Worm (Caenorhabditis elegans) whole organism, late embryonic: Measurements from ENCODE around the gene gly-14.

Experiments used
- C38D4.7 ChIP-seq: fragments of 200-800 bp; sonication (Bioruptor generic); optimal IDR thresholded peaks from 2 replicates; lab custom pipeline; 2018; ENCODE audit warnings: mild to moderate bottlenecking, missing genetic modification characterization, moderate library complexity, missing compliant biosample characterization
- ama-1 ChIP-seq: fragments of 150-350 bp; optimal IDR thresholded peaks from 2 replicates; lab custom pipeline; 2014
- ceh-14 ChIP-seq: sonication (generic microtip); optimal IDR thresholded peaks from 2 replicates; lab custom pipeline; 2016; ENCODE audit warnings: missing genotype, missing genetic modification characterization, missing compliant biosample characterization
- elt-4 ChIP-seq: sonication (generic microtip); optimal IDR thresholded peaks from 2 replicates; lab custom pipeline; 2016; ENCODE audit warnings: missing genetic modification characterization, missing compliant biosample characterization
- fkh-10 ChIP-seq: fragments of 150-350 bp; optimal IDR thresholded peaks from 2 replicates; lab custom pipeline; 2014; ENCODE audit warnings: missing biosample characterization, missing genetic modification reagents, missing genetic modification characterization
- hlh-8 ChIP-seq: sonication (generic microtip); optimal IDR thresholded peaks from 2 replicates; lab custom pipeline; 2016; ENCODE audit warnings: missing genotype, missing genetic modification characterization, missing compliant biosample characterization
- lin-11 ChIP-seq: fragments of 200-800 bp; sonication (Bioruptor generic); optimal IDR thresholded peaks from 2 replicates; lab custom pipeline; 2018; ENCODE audit warnings: mild to moderate bottlenecking, missing genetic modification characterization, missing compliant biosample characterization
- mec-3 ChIP-seq: sonication (generic microtip); optimal IDR thresholded peaks from 2 replicates; lab custom pipeline; 2016; ENCODE audit warnings: borderline replicate concordance, missing genetic modification characterization, missing compliant biosample characterization
- nhr-11 ChIP-seq: fragments of 150-350 bp; optimal IDR thresholded peaks from 2 replicates; lab custom pipeline; 2014; ENCODE audit warnings: missing biosample characterization, missing genetic modification characterization
- pax-1 ChIP-seq: fragments of 150-350 bp; optimal IDR thresholded peaks from 2 replicates; lab custom pipeline; 2014; ENCODE audit warnings: missing biosample characterization, missing genetic modification characterization
- ref-2 ChIP-seq: sonication (generic microtip); optimal IDR thresholded peaks from 2 replicates; lab custom pipeline; 2016; ENCODE audit warnings: missing genetic modification characterization, missing compliant biosample characterization
- ttx-3 ChIP-seq: sonication (generic microtip); optimal IDR thresholded peaks from 2 replicates; lab custom pipeline; 2016; ENCODE audit warnings: missing genetic modification reagents, missing genetic modification characterization, missing compliant biosample characterization
- unc-55 ChIP-seq: sonication (generic microtip); optimal IDR thresholded peaks from 2 replicates; lab custom pipeline; 2017; ENCODE audit warnings: missing biosample characterization, missing genetic modification reagents, missing genetic modification characterization
- unc-86 ChIP-seq: sonication (generic microtip); optimal IDR thresholded peaks from 2 replicates; lab custom pipeline; 2016; ENCODE audit warnings: missing genetic modification characterization, missing compliant biosample characterization

DNA sequence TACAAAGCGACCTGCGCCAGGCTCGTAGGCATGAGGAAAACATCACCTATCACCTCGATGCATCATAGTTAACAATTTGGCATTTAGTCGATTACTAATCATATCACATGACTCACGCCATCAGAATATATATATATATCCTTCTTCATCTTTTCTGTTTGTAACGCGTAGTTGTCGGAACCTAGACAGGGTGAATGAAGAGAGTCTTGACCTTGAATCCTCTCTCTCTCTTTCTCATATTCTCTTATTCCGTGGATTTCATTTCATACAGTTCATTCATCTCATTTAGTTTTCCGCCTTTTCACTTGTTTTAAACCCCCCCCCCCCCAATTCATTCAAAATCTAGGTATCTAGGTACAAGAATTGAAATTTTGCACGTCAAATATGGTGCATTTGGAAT is 12.8 kb downstream of the gly-14 start:
- TF ChIP-seq hlh-8 (tag; lab: Kevin White, UChicago) (no peak), pax-1 (tag; lab: Kevin White, UChicago) (no peak), C38D4.7 (GFP tag; lab: Kevin White, UChicago) (no peak), ttx-3 (no peak), ceh-14 (tag; lab: Kevin White, UChicago) (no peak), elt-4 (tag; lab: Kevin White, UChicago) (no peak), nhr-11 (tag; lab: Kevin White, UChicago) (no peak), lin-11 (tag; lab: Kevin White, UChicago) (no peak), unc-55 (no peak), unc-86 (no peak), ama-1 (lab: Kevin White, UChicago) (no peak), fkh-10 (GFP tag; lab: Kevin White, UChicago) (no peak), ref-2 (tag; lab: Kevin White, UChicago) (no peak), mec-3 (tag; lab: Kevin White, UChicago) (no peak)
